Worm (Caenorhabditis elegans) whole organism, late embryonic: ENCODE measurements around the gene cpr-9.
A peak's percentile ranks its signal among the peaks of the same experiment; 100 is the strongest.

Experiments used
- C08G9.2 ChIP-seq: sonication (generic microtip); optimal IDR thresholded peaks from 2 replicates; lab custom pipeline; 2016; ENCODE audit warnings: mild to moderate bottlenecking, missing genetic modification characterization, moderate library complexity, missing compliant biosample characterization
- T23F11.4 ChIP-seq: fragments of 200-800 bp; sonication (Bioruptor generic); optimal IDR thresholded peaks from 2 replicates; lab custom pipeline; 2018; ENCODE audit warnings: mild to moderate bottlenecking, missing genetic modification characterization, missing compliant biosample characterization
- Y22D7AL.16 ChIP-seq: sonication (generic microtip); optimal IDR thresholded peaks from 2 replicates; lab custom pipeline; 2016; ENCODE audit warnings: missing genetic modification characterization, missing compliant biosample characterization
- ahr-1 ChIP-seq: sonication (generic microtip); optimal IDR thresholded peaks from 2 replicates; lab custom pipeline; 2016; ENCODE audit warnings: missing genetic modification characterization, missing compliant biosample characterization
- ama-1 ChIP-seq: fragments of 150-350 bp; optimal IDR thresholded peaks from 2 replicates; lab custom pipeline; 2014
- ceh-14 ChIP-seq: sonication (generic microtip); optimal IDR thresholded peaks from 2 replicates; lab custom pipeline; 2016; ENCODE audit warnings: missing genotype, missing genetic modification characterization, missing compliant biosample characterization
- ceh-18 ChIP-seq: sonication (generic microtip); optimal IDR thresholded peaks from 2 replicates; lab custom pipeline; 2016; ENCODE audit warnings: missing genetic modification characterization, missing compliant biosample characterization
- ceh-31 ChIP-seq: sonication (generic microtip); optimal IDR thresholded peaks from 2 replicates; lab custom pipeline; 2016; ENCODE audit warnings: missing genetic modification characterization, missing compliant biosample characterization
- ceh-34 ChIP-seq: sonication (generic microtip); optimal IDR thresholded peaks from 2 replicates; lab custom pipeline; 2016; ENCODE audit warnings: mild to moderate bottlenecking, missing genetic modification characterization, missing compliant biosample characterization
- ceh-45 ChIP-seq: fragments of 200-800 bp; sonication (Bioruptor generic); IDR thresholded peaks from 2 replicates; pipeline ENCODE4 v1.3.6; 2022; ENCODE audit warnings: missing genetic modification reagents, missing genetic modification characterization, missing compliant biosample characterization
- dmd-4 ChIP-seq: sonication (generic microtip); optimal IDR thresholded peaks from 2 replicates; lab custom pipeline; 2016; ENCODE audit warnings: borderline replicate concordance, missing genetic modification characterization, missing compliant biosample characterization
- elt-2 ChIP-seq: sonication (generic microtip); optimal IDR thresholded peaks from 2 replicates; lab custom pipeline; 2016; ENCODE audit warnings: missing genetic modification reagents, missing genetic modification characterization, missing compliant biosample characterization
- elt-4 ChIP-seq: sonication (generic microtip); optimal IDR thresholded peaks from 2 replicates; lab custom pipeline; 2016; ENCODE audit warnings: missing genetic modification characterization, missing compliant biosample characterization
- ets-4 ChIP-seq: sonication (generic microtip); optimal IDR thresholded peaks from 2 replicates; lab custom pipeline; 2016; ENCODE audit warnings: missing genetic modification characterization, missing compliant biosample characterization
- fkh-10 ChIP-seq: fragments of 150-350 bp; optimal IDR thresholded peaks from 2 replicates; lab custom pipeline; 2014; ENCODE audit warnings: missing biosample characterization, missing genetic modification reagents, missing genetic modification characterization
- hlh-15 ChIP-seq: sonication (generic microtip); optimal IDR thresholded peaks from 2 replicates; lab custom pipeline; 2016; ENCODE audit warnings: missing genetic modification characterization, missing compliant biosample characterization
- lim-6 ChIP-seq: sonication (generic microtip); optimal IDR thresholded peaks from 2 replicates; lab custom pipeline; 2016; ENCODE audit warnings: missing genetic modification characterization, missing compliant biosample characterization
- lin-11 ChIP-seq: fragments of 200-800 bp; sonication (Bioruptor generic); optimal IDR thresholded peaks from 2 replicates; lab custom pipeline; 2018; ENCODE audit warnings: mild to moderate bottlenecking, missing genetic modification characterization, missing compliant biosample characterization
- madf-2 ChIP-seq: sonication (generic microtip); optimal IDR thresholded peaks from 2 replicates; lab custom pipeline; 2017; ENCODE audit warnings: missing genetic modification characterization, missing compliant biosample characterization
- nfya-1 ChIP-seq: sonication (generic microtip); optimal IDR thresholded peaks from 2 replicates; lab custom pipeline; 2017; ENCODE audit warnings: missing genetic modification characterization, mild to moderate bottlenecking, missing compliant biosample characterization, antibody characterized with exemption, moderate library complexity
- nhr-11 ChIP-seq: fragments of 150-350 bp; optimal IDR thresholded peaks from 2 replicates; lab custom pipeline; 2014; ENCODE audit warnings: missing biosample characterization, missing genetic modification characterization
- odd-2 ChIP-seq: sonication (generic microtip); optimal IDR thresholded peaks from 2 replicates; lab custom pipeline; 2017; ENCODE audit warnings: antibody characterized with exemption, mild to moderate bottlenecking, missing genetic modification characterization, missing compliant biosample characterization
- pag-3 ChIP-seq: sonication (generic microtip); optimal IDR thresholded peaks from 2 replicates; lab custom pipeline; 2016; ENCODE audit warnings: missing compliant biosample characterization, missing genetic modification characterization, borderline replicate concordance
- pat-9 ChIP-seq: fragments of 200-800 bp; sonication (Bioruptor generic); optimal IDR thresholded peaks from 2 replicates; lab custom pipeline; 2018; ENCODE audit warnings: mild to moderate bottlenecking, missing genetic modification characterization, moderate library complexity, missing compliant biosample characterization
- pros-1 ChIP-seq: fragments of 150-350 bp; optimal IDR thresholded peaks from 2 replicates; lab custom pipeline; 2014; ENCODE audit warnings: missing biosample characterization, missing genetic modification reagents, missing genetic modification characterization
- ref-2 ChIP-seq: sonication (generic microtip); optimal IDR thresholded peaks from 2 replicates; lab custom pipeline; 2016; ENCODE audit warnings: missing genetic modification characterization, missing compliant biosample characterization
- sdc-2 ChIP-seq: sonication (generic microtip); optimal IDR thresholded peaks from 2 replicates; lab custom pipeline; 2016; ENCODE audit warnings: missing genotype, missing genetic modification characterization, missing compliant biosample characterization
- syd-9 ChIP-seq: sonication (generic microtip); optimal IDR thresholded peaks from 2 replicates; lab custom pipeline; 2016; ENCODE audit warnings: mild to moderate bottlenecking, missing genetic modification characterization, moderate library complexity, missing compliant biosample characterization
- tbx-7 ChIP-seq: sonication (generic microtip); optimal IDR thresholded peaks from 2 replicates; lab custom pipeline; 2016; ENCODE audit warnings: missing genotype, missing genetic modification characterization, missing compliant biosample characterization
- ttx-3 ChIP-seq: sonication (generic microtip); optimal IDR thresholded peaks from 2 replicates; lab custom pipeline; 2016; ENCODE audit warnings: missing genetic modification reagents, missing genetic modification characterization, missing compliant biosample characterization
- unc-42 ChIP-seq: sonication (generic microtip); optimal IDR thresholded peaks from 2 replicates; lab custom pipeline; 2016; ENCODE audit warnings: missing genotype, missing genetic modification characterization, missing compliant biosample characterization
- unc-55 ChIP-seq: sonication (generic microtip); optimal IDR thresholded peaks from 2 replicates; lab custom pipeline; 2017; ENCODE audit warnings: missing biosample characterization, missing genetic modification reagents, missing genetic modification characterization
- unc-86 ChIP-seq: sonication (generic microtip); optimal IDR thresholded peaks from 2 replicates; lab custom pipeline; 2016; ENCODE audit warnings: missing genetic modification characterization, missing compliant biosample characterization

Gene cpr-9

DNA sequence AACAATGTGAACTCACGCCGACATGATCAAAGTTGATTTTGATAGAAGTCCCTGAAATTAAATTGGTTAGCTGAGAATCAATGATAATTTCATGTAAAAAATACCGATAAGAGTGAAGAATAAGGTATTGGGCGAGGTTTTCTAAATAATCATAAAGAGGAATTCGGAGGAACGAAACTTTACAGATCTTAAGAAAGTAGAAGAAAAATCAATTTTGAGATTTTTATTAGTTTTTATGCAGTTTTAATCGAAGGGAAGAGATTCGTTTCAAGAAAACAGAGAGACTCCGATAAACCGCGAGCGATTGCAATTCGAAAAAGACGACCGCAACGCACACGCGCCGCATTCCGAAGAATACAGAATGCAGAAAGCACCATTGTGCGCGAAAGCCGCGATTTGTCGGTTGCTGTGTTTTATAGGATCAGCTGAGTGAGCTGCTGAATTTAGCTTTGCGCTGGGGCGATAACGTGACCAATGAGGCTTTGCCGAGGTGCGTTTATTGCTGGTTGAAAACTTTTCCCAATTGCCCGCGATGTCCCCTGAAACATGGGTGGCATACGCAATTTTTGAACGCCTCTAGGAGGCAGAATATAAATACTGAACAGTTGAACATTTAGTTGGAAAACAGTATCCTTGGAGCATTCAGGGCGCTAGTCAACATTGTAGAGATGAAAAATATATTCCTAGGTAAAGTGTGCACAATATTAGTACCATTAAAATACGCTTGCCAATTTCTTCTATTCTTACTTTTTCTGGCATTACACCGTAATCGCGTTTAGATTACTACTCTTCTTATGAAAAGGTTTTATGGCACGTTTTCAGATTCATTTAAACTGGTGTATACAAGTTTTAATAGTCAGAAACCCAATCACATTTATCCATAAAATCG, 22.9 kb upstream of the cpr-9 start, which contains the start of gene snr-4 (continued):
- no peak for TF ChIP-seq pag-3 (tag; lab: Kevin White, UChicago)
- TF ChIP-seq ceh-14 (tag; lab: Kevin White, UChicago): peak; percentile 1
- no peak for TF ChIP-seq dmd-4
- TF ChIP-seq unc-42: peak; percentile 70

DNA sequence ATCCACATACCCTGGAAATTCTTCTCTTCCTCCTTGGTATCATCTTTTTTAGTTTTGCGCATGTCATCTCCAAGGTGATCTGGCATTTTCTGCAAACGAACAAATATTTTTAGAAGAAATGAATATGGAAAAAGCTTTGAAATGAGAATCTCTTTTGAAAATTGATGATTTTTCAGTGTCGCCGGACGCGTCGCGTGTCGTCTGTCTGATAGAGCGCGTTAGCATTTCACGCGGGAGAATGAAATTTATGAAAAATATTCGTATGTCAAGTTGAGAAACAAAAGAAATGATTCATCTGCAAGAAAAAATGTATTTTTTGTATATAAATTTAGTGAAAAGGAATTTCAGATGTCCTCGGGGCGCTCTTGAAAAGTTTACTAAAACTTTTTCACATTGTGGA, 20.5 kb upstream of the cpr-9 start, which contains the start of gene rpt-1:
Gene rpt-1, minus strand, starts transcription at position 89 of the 400 bp plus-strand sequence.
- TF ChIP-seq ceh-31 (peak; percentile 42), ceh-34 (tag; lab: Kevin White, UChicago) (peak; percentile 41), nfya-1 (tag; lab: Kevin White, UChicago) (peak; percentile 48), tbx-7 (tag; lab: Kevin White, UChicago) (no peak), odd-2 (tag; lab: Kevin White, UChicago) (no peak), ama-1 (peak; percentile 18), ceh-45 (GFP tag; lab: Robert Waterston, UW) (no peak), elt-2 (tag; lab: Kevin White, UChicago) (peak; percentile 41), ceh-18 (no peak)

ce11 chrV:11985384-11985783, 17.5 kb upstream of the cpr-9 start, which contains the start of gene mans-2:
Gene mans-2 (minus strand): TSS chrV:11985484.
- TF ChIP-seq ets-4: no peak
- no peak for TF ChIP-seq nfya-1 (tag; lab: Kevin White, UChicago)
- TF ChIP-seq C08G9.2: no peak
- TF ChIP-seq madf-2 (tag; lab: Kevin White, UChicago): no peak
- no peak for TF ChIP-seq ref-2
- no peak for TF ChIP-seq ama-1
- TF ChIP-seq elt-2 (tag; lab: Kevin White, UChicago): no peak
- TF ChIP-seq sdc-2 (tag; lab: Kevin White, UChicago): no peak
- TF ChIP-seq nhr-11: no peak
- no peak for TF ChIP-seq ceh-45 (GFP tag; lab: Robert Waterston, UW)
- TF ChIP-seq pat-9 (tag; lab: Kevin White, UChicago): no peak
- TF ChIP-seq odd-2 (tag; lab: Kevin White, UChicago): no peak
- TF ChIP-seq ceh-14 (tag; lab: Kevin White, UChicago): no peak
- no peak for TF ChIP-seq unc-55 (GFP tag; lab: Kevin White, UChicago)
- TF ChIP-seq ttx-3 (tag; lab: Kevin White, UChicago): no peak
- TF ChIP-seq Y22D7AL.16: no peak

DNA sequence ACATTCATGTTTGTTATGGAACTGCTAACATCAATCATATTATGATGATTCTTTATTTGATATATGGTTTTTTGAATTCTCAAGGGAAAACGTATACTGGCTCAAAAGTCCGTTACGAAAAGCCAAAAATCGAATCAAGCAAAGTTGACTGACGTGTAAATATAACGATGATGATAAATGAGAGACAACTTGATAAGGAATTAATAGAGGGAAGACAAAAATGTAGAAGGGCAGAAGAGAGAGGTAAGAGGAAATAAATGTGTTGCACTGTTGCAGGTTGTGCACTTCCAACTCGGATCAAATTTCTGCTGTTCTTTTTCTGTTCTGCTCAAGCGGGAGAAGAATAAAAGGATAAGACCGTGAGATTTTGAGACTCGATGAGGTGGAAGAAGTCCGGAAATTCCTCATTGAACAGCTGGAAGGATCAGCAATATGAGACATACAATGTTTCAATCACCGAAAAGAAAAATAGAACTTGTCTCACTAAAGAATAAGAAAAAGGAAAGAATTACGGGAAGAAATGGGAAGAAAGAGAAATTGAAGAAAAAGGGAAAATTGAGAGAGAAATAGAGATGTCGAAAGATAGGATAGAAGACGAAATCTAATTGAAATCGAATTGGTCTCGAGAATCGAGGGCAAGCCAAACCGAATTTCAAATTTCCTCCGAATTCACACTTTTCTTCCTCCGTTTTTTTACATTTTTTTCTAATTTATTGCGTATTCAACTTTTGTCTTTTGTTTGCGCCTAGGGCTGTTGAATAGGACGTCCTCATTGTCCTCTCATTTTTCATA, 16.6 kb upstream of the cpr-9 start:
- TF ChIP-seq ref-2 (no peak), unc-42 (peak; percentile 96)

DNA sequence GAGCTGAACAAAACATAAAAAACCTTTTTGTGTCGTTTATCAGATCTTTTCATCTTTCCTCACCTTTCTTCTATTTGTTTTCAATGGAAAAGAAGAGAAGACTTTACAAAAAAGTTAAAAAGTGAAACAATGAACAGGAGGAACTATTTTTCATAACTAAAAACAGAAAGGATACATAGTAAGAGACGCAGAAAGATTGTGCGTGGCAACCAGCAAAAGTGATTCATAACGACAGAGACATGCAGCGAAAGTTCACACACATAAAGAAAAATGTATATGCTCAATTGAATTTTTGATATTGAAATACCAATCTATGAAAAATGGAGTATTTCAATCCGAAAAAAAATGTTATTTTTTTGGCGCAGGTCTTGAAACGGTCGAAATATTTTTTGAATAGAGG, 13.0 kb upstream of the cpr-9 start:
- TF ChIP-seq unc-86: no peak
- no peak for TF ChIP-seq unc-55 (GFP tag; lab: Kevin White, UChicago)
- TF ChIP-seq hlh-15 (tag; lab: Kevin White, UChicago): no peak
- no peak for TF ChIP-seq lim-6 (tag; lab: Kevin White, UChicago)
- TF ChIP-seq fkh-10 (GFP tag; lab: Kevin White, UChicago): no peak
- TF ChIP-seq lin-11: no peak
- TF ChIP-seq T23F11.4 (GFP tag; lab: Kevin White, UChicago): no peak
- no peak for TF ChIP-seq syd-9 (tag; lab: Kevin White, UChicago)
- TF ChIP-seq ahr-1 (tag; lab: Kevin White, UChicago): no peak
- no peak for TF ChIP-seq elt-4 (tag; lab: Kevin White, UChicago)
- no peak for TF ChIP-seq tbx-7 (tag; lab: Kevin White, UChicago)
- TF ChIP-seq pros-1: no peak
